Worm (Caenorhabditis elegans): Measurements from ENCODE around the gene irld-56.

ce11 chrIV:14008709-14009108, 11.1 kb downstream of the irld-56 start:
- TF ChIP-seq C34F6.9 (tag; optimal IDR thresholded peaks at IDR 0.05) (no peak), elt-3 (tag; optimal IDR thresholded peaks at IDR 0.05) (no peak), dmd-4 (tag; optimal IDR thresholded peaks at IDR 0.05) (no peak), nhr-11 (tag; optimal IDR thresholded peaks at IDR 0.05) (no peak), nhr-25 (tag; optimal IDR thresholded peaks at IDR 0.05) (no peak), sma-3 (GFP tag; optimal IDR thresholded peaks at IDR 0.05) (no peak), mdl-1 (tag; optimal IDR thresholded peaks at IDR 0.05) (no peak), snpc-4 (tag; optimal IDR thresholded peaks at IDR 0.05) (no peak), nhr-12 (tag; optimal IDR thresholded peaks at IDR 0.05) (no peak), nhr-237 (tag; optimal IDR thresholded peaks at IDR 0.05) (no peak)
